Worm (Caenorhabditis elegans) whole organism, early embryonic: Measurements from ENCODE around the gene F39H12.1.
A peak's percentile ranks its signal among the peaks of the same experiment; 100 is the strongest.

Experiments used
- B0310.2 ChIP-seq: sonication (generic microtip); optimal IDR thresholded peaks from 2 replicates; lab custom pipeline; 2016; ENCODE audit warnings: mild to moderate bottlenecking, missing genetic modification characterization, missing compliant biosample characterization
- F13C5.2 ChIP-seq: sonication (generic microtip); optimal IDR thresholded peaks from 2 replicates; lab custom pipeline; 2017; ENCODE audit warnings: mild to moderate bottlenecking, missing genetic modification characterization, inconsistent platforms, missing compliant biosample characterization
- aly-1 ChIP-seq: sonication (generic microtip); optimal IDR thresholded peaks from 2 replicates; lab custom pipeline; 2016; ENCODE audit warnings: missing genetic modification characterization, missing compliant biosample characterization
- ama-1 ChIP-seq: fragments of 150-350 bp; optimal IDR thresholded peaks from 2 replicates; lab custom pipeline; 2014
- ceh-13 ChIP-seq: fragments of 200-800 bp; sonication (Bioruptor generic); optimal IDR thresholded peaks from 2 replicates; lab custom pipeline; 2018; ENCODE audit warnings: mild to moderate bottlenecking, missing genetic modification characterization, missing compliant biosample characterization
- ceh-36 ChIP-seq: sonication (generic microtip); optimal IDR thresholded peaks from 2 replicates; lab custom pipeline; 2016; ENCODE audit warnings: missing genetic modification characterization, inconsistent platforms, missing compliant biosample characterization
- ets-7 ChIP-seq: sonication (generic microtip); optimal IDR thresholded peaks from 2 replicates; lab custom pipeline; 2016; ENCODE audit warnings: missing genotype, missing genetic modification characterization, missing compliant biosample characterization
- flt-1 ChIP-seq: fragments of 200-800 bp; sonication (Bioruptor generic); IDR thresholded peaks from 2 replicates; pipeline ENCODE4 v1.3.6; 2022; ENCODE audit warnings: missing genetic modification characterization, missing compliant biosample characterization
- hmbx-1 ChIP-seq: sonication (generic microtip); optimal IDR thresholded peaks from 2 replicates; lab custom pipeline; 2016; ENCODE audit warnings: mild to moderate bottlenecking, missing genetic modification characterization, missing compliant biosample characterization
- hmg-4 ChIP-seq: fragments of 200-800 bp; sonication (Bioruptor generic); optimal IDR thresholded peaks from 2 replicates; lab custom pipeline; 2018; ENCODE audit warnings: mild to moderate bottlenecking, missing genetic modification characterization, missing compliant biosample characterization
- hnd-1 ChIP-seq: sonication (generic microtip); optimal IDR thresholded peaks from 2 replicates; lab custom pipeline; 2016; ENCODE audit warnings: missing genetic modification characterization, missing compliant biosample characterization
- pes-1 ChIP-seq: fragments of 200-800 bp; sonication (Bioruptor generic); IDR thresholded peaks from 2 replicates; pipeline ENCODE4 v1.3.6; 2022; ENCODE audit warnings: missing genetic modification reagents, missing genetic modification characterization, missing compliant biosample characterization
- scrt-1 ChIP-seq: fragments of 200-800 bp; sonication (Bioruptor generic); IDR thresholded peaks from 2 replicates; pipeline ENCODE4 v1.3.6; 2022; ENCODE audit warnings: missing genetic modification characterization, missing compliant biosample characterization
- sea-1 ChIP-seq: fragments of 200-800 bp; sonication (Bioruptor generic); conservative IDR thresholded peaks from 2 replicates; pipeline ENCODE4 v1.3.6; 2022; ENCODE audit warnings: missing genetic modification characterization, missing compliant biosample characterization
- tbx-11 ChIP-seq: fragments of 200-800 bp; sonication (Bioruptor generic); IDR thresholded peaks from 2 replicates; pipeline ENCODE4 v1.3.6; 2022; ENCODE audit warnings: missing genetic modification characterization, missing compliant biosample characterization
- tbx-37 ChIP-seq: fragments of 200-800 bp; sonication (Bioruptor generic); conservative IDR thresholded peaks from 2 replicates; pipeline ENCODE4 v1.3.6; 2022; ENCODE audit warnings: missing genetic modification reagents, missing genetic modification characterization, missing compliant biosample characterization
- tra-4 ChIP-seq: sonication (generic microtip); optimal IDR thresholded peaks from 2 replicates; lab custom pipeline; 2017; ENCODE audit warnings: missing genetic modification characterization, missing compliant biosample characterization

The F39H12.1 gene

DNA sequence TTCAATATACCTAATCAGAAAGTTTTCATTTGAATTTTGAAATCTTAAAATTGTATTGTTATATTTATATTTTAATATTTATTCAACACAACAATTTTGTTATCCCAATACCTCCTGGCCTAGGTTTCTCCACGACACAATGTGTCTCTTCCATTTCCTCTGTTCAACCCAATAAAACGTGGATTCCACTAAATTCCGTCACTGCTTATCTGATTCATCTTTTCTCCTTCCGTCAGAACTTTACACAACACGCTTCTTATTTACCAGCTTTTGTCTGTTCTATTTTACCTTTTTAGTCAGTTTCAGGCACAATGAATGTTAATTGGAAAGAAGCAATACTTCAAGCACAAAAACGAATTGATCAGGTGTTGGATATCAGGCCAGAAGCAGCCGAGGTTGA, at the start of gene F39H12.1:
Gene F39H12.1, plus strand, starts transcription at position 301 of the 400 bp plus-strand sequence.
- no peak for TF ChIP-seq tra-4 (tag; lab: Kevin White, UChicago)
- TF ChIP-seq ceh-36 (tag; lab: Kevin White, UChicago), result no peak
- no peak for TF ChIP-seq ceh-13 (GFP tag; lab: Kevin White, UChicago)
- TF ChIP-seq ama-1, result no peak
- no peak for TF ChIP-seq ets-7 (tag; lab: Kevin White, UChicago)
- TF ChIP-seq flt-1 (GFP tag; lab: Robert Waterston, UW), result no peak
- no peak for TF ChIP-seq hmg-4 (GFP tag; lab: Kevin White, UChicago)
- TF ChIP-seq B0310.2 (tag; lab: Kevin White, UChicago), result no peak
- TF ChIP-seq F13C5.2 (tag; lab: Kevin White, UChicago), result no peak
- no peak for TF ChIP-seq hnd-1
- no peak for TF ChIP-seq tbx-37 (GFP tag; lab: Robert Waterston, UW)
- TF ChIP-seq aly-1, result no peak
- TF ChIP-seq hmbx-1 (tag; lab: Kevin White, UChicago), result no peak
- TF ChIP-seq scrt-1, result no peak

DNA sequence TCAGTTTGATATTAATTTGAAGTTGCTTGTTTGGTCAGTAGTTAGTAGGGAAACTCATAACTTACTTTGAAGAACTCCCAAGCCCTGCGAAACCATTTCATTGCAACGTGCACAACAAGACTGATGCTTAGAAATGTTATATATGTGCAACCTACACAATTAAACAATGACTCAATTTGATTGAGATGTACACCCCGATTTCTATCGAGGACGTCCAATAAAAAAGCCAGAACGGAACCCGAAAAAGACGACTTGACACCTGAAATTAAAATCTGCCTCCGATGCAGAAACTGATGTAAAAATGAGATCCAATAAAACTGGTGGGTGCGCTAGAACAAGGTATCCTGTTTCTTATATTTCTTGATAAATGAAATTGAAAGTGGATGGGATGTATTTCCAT, 49.7 kb upstream of the F39H12.1 start, which contains the start of gene T04G9.6:
Gene T04G9.6, minus strand, starts transcription at position 101 of the 400 bp plus-strand sequence.
- TF ChIP-seq ceh-13 (GFP tag; lab: Kevin White, UChicago) (no peak), hnd-1 (no peak), tbx-11 (GFP tag; lab: Robert Waterston, UW) (no peak), aly-1 (no peak), B0310.2 (tag; lab: Kevin White, UChicago) (no peak)

DNA sequence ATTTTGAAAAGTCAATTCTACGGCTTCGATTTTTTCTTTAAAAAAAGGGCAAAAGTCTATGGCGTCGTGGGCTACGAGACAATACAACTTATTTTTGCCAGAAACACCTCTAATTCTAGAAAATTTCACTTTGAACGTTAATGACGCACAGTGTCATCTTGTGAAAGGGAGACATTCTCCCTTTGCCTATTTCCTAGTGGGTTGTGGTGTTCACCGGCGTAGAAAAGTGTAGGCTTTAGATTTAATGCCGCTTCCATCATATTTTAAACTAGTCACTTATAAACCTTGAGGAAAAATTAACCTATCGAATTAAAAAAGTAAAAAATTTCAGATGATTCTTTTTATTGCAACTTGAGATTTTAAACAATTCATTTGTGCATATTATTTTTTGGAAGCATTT, 49.2 kb upstream of the F39H12.1 start:
- TF ChIP-seq F13C5.2 (tag; lab: Kevin White, UChicago), result no peak

DNA sequence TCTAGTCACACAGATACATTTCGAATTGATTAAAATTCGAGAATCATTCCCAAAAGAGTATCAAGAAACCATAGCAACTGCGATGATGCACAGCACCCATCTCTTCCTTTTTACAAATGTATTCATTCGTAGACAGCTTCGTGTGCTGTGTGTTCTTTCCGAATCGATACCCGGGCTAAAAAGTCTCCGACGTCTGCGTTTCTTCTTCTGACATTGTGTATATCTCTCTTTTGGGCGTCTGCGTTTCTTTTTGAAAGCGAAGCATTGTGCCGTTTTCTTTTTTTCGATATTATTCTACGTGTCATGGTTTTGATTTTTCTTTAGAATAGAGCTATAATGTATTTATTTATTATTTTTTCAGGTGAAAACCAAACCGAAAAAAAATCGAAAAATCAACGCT, 46.6 kb upstream of the F39H12.1 start, which contains the start of gene attf-5:
Gene attf-5, plus strand, starts transcription at position 362 of the 400 bp plus-strand sequence.
- TF ChIP-seq tbx-37 (GFP tag; lab: Robert Waterston, UW) (no peak), ceh-36 (tag; lab: Kevin White, UChicago) (no peak), hmg-4 (GFP tag; lab: Kevin White, UChicago) (no peak), ets-7 (tag; lab: Kevin White, UChicago) (no peak)

DNA sequence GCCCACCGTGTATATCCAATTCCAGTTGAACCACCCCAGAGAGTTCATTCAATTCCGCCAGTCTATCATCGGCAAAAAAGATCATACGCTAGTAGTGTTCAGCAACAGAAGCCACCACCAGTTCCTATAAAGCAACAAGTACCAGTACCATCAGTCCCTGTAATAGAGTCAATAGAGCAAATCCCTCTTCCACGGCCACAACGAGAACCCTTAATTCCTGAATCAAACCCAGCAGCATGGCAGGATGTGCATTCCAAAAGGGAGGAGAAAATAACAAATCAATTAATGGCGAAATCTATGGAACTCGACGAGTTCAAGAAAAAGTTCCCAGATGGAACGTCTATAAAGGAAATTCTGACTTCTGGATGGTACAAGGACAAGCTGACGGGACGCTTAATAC, 44.7 kb upstream of the F39H12.1 start:
- no peak for TF ChIP-seq B0310.2 (tag; lab: Kevin White, UChicago)
- no peak for TF ChIP-seq sea-1 (GFP tag; lab: Robert Waterston, UW)
- TF ChIP-seq hmbx-1 (tag; lab: Kevin White, UChicago), result no peak
- TF ChIP-seq flt-1 (GFP tag; lab: Robert Waterston, UW), result no peak
- no peak for TF ChIP-seq pes-1 (GFP tag; lab: Robert Waterston, UW)
- no peak for TF ChIP-seq tbx-37 (GFP tag; lab: Robert Waterston, UW)
- no peak for TF ChIP-seq scrt-1
- no peak for TF ChIP-seq ceh-13 (GFP tag; lab: Kevin White, UChicago)
- no peak for TF ChIP-seq aly-1

DNA sequence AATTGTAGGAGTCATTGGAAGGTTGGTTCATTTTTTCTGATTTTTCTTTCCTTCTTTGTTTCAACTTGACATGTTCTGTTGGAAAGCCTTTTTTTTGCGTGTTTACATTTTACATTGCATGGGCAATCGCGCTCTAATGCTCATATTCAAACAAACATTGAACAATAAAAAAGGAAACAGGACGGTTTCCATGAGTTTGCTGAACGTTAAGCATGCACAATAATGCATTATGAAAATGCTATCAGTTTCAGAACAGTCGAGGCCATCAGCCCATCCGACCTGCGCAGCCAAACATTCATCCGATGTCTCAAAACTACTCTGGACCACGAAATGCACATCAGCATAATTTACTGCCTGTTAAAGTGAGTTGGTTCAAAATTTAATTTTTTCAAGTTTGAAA, 44.0 kb upstream of the F39H12.1 start:
- no peak for TF ChIP-seq tra-4 (tag; lab: Kevin White, UChicago)
- no peak for TF ChIP-seq hmbx-1 (tag; lab: Kevin White, UChicago)
- TF ChIP-seq scrt-1, result no peak
- no peak for TF ChIP-seq hnd-1
- TF ChIP-seq pes-1 (GFP tag; lab: Robert Waterston, UW), result no peak

DNA sequence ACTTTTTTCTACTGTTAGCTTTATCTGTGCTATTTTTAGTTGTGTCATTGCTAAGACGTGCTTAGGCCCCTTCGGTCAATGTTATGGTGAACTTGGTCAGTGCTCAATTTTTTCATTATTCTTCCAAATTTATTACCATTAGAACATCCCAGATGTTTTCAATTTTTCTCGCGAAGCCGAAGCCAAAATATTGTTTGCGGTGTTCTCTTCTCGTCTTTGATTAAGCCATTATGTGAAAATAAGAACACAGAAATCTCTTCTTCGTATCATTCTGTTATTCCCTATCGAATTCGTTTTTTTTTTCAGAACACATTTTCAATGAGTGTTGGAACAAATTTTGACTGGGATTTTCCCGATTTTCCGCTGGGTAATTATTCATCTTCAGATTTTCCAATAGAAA, 32.1 kb upstream of the F39H12.1 start, which contains the start of gene gtr-1:
Gene gtr-1, plus strand, starts transcription at position 301 of the 400 bp plus-strand sequence.
- TF ChIP-seq F13C5.2 (tag; lab: Kevin White, UChicago) (no peak), hmg-4 (GFP tag; lab: Kevin White, UChicago) (no peak), tra-4 (tag; lab: Kevin White, UChicago) (no peak), ets-7 (tag; lab: Kevin White, UChicago) (no peak), ceh-13 (GFP tag; lab: Kevin White, UChicago) (no peak), ceh-36 (tag; lab: Kevin White, UChicago) (no peak), flt-1 (GFP tag; lab: Robert Waterston, UW) (no peak), tbx-37 (GFP tag; lab: Robert Waterston, UW) (no peak), pes-1 (GFP tag; lab: Robert Waterston, UW) (no peak), sea-1 (GFP tag; lab: Robert Waterston, UW) (no peak), hmbx-1 (tag; lab: Kevin White, UChicago) (no peak), ama-1 (no peak)

DNA sequence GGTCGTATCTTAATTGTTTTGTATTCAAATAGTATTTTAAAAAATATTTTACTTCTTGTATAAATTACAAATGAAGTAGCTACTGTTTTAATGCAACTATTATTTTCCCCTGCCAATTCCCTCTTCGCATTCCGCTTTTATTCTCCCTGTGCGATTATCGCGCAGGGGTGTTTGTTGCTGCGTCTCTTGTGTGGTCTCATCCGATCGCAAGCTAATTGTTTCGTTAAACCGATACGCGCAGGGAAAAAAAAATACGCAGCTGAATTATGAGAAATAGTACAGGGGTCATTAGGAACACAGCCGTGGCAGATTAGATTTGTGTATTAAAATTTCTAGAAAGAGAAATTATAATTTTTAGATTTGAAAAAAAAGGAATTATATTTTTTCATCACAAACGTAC, 28.1 kb upstream of the F39H12.1 start:
- TF ChIP-seq flt-1 (GFP tag; lab: Robert Waterston, UW), result peak; percentile 63
- no peak for TF ChIP-seq ceh-36 (tag; lab: Kevin White, UChicago)
- peak; percentile 72; the same call in 1 of the 2 replicates for TF ChIP-seq sea-1 (GFP tag; lab: Robert Waterston, UW)
- no peak for TF ChIP-seq ama-1
- no peak for TF ChIP-seq hmbx-1 (tag; lab: Kevin White, UChicago)
- peak; percentile 29 for TF ChIP-seq aly-1
- TF ChIP-seq tra-4 (tag; lab: Kevin White, UChicago), result no peak
- TF ChIP-seq scrt-1, result peak; percentile 75
- no peak; the same call in 1 of the 2 replicates for TF ChIP-seq tbx-37 (GFP tag; lab: Robert Waterston, UW)
- TF ChIP-seq B0310.2 (tag; lab: Kevin White, UChicago), result no peak
- peak; percentile 70; the same call in 1 of the 2 replicates for TF ChIP-seq tbx-11 (GFP tag; lab: Robert Waterston, UW)
- no peak for TF ChIP-seq ets-7 (tag; lab: Kevin White, UChicago)
- no peak for TF ChIP-seq hnd-1
- TF ChIP-seq ceh-13 (GFP tag; lab: Kevin White, UChicago), result peak; percentile 52
- no peak for TF ChIP-seq hmg-4 (GFP tag; lab: Kevin White, UChicago)
- peak; percentile 78 for TF ChIP-seq pes-1 (GFP tag; lab: Robert Waterston, UW)
- peak; percentile 99 for TF ChIP-seq F13C5.2 (tag; lab: Kevin White, UChicago)
